Fruit fly (Drosophila melanogaster): ENCODE results near the gene CG4822.

CG4822 gene

dm6 chr2L:87255-87723 is 34.3 kb downstream of the CG4822 start, which contains the start of gene net (continued):
- TF ChIP-seq CG10209 (GFP tag; optimal IDR thresholded peaks at IDR 0.05) (peak; percentile 60), CG32772 (GFP tag; IDR thresholded peaks at IDR 0.05) (no peak), sug (tag; optimal IDR thresholded peaks at IDR 0.05) (peak; percentile 89), CG8281 (tag; optimal IDR thresholded peaks at IDR 0.05) (peak; percentile 58), dysf (GFP tag; IDR thresholded peaks at IDR 0.05) (peak; percentile 61; the same call in 2 of the 3 replicates), gce (GFP tag; IDR thresholded peaks at IDR 0.05) (no peak), CG11085 (GFP tag; IDR thresholded peaks at IDR 0.05) (no peak), jigr1 (GFP tag; IDR thresholded peaks at IDR 0.05) (no peak), luna (GFP tag; optimal IDR thresholded peaks at IDR 0.05) (no peak), Deaf1 (tag; optimal IDR thresholded peaks at IDR 0.05) (peak; percentile 60), CG33557 (GFP tag; optimal IDR thresholded peaks at IDR 0.05) (peak; percentile 73), Hr39 (optimal IDR thresholded peaks at IDR 0.05) (no peak), stc (GFP tag; IDR thresholded peaks at IDR 0.05) (no peak), aop (GFP tag; IDR thresholded peaks at IDR 0.05) (no peak), CG7928 (GFP tag; optimal IDR thresholded peaks at IDR 0.05) (no peak), scrt (GFP tag; optimal IDR thresholded peaks at IDR 0.05) (peak; percentile 79), seq (GFP tag; IDR thresholded peaks at IDR 0.05) (no peak), PHDP (tag; optimal IDR thresholded peaks at IDR 0.05) (peak; percentile 77), hkb (optimal IDR thresholded peaks at IDR 0.05) (no peak), hkb (GFP tag; IDR thresholded peaks at IDR 0.05) (0 out of 2 replicates have a peak, but pooled peaks have one; percentile 39), ac (GFP tag; optimal IDR thresholded peaks at IDR 0.05) (no peak), CG9437 (GFP tag; optimal IDR thresholded peaks at IDR 0.05) (peak; percentile 62), CG12744 (GFP tag; optimal IDR thresholded peaks at IDR 0.05) (no peak), CG18599 (GFP tag; optimal IDR thresholded peaks at IDR 0.05) (peak; percentile 89), ATbp (GFP tag; optimal IDR thresholded peaks at IDR 0.05) (peak; percentile 39), H2.0 (GFP tag; IDR thresholded peaks at IDR 0.05) (no peak), ind (GFP tag; optimal IDR thresholded peaks at IDR 0.05) (peak; percentile 51), CG10565 (GFP tag; optimal IDR thresholded peaks at IDR 0.05) (no peak), inv (GFP tag; IDR thresholded peaks at IDR 0.05; ENCODE audit: partially characterized antibody) (no peak), CG30403 (GFP tag; optimal IDR thresholded peaks at IDR 0.05) (peak; percentile 73), lov (optimal IDR thresholded peaks at IDR 0.05) (no peak), lov (GFP tag; IDR thresholded peaks at IDR 0.05) (0 out of 3 replicates have a peak, but pooled peaks have one; percentile 61), CG8478 (optimal IDR thresholded peaks at IDR 0.05) (no peak), ash1 (GFP tag; optimal IDR thresholded peaks at IDR 0.05) (no peak), CG4617 (GFP tag; optimal IDR thresholded peaks at IDR 0.05; ENCODE audit: borderline replicate concordance) (no peak), Dad (GFP tag; optimal IDR thresholded peaks at IDR 0.05) (no peak), crol (GFP tag; IDR thresholded peaks at IDR 0.05) (no peak), C15 (GFP tag; IDR thresholded peaks at IDR 0.05) (no peak), NK7.1 (GFP tag; optimal IDR thresholded peaks at IDR 0.05) (no peak), shn (GFP tag; optimal IDR thresholded peaks at IDR 0.05) (no peak), CG17361 (GFP tag; IDR thresholded peaks at IDR 0.05) (peak; percentile 77), Myb (GFP tag; optimal IDR thresholded peaks at IDR 0.05) (no peak), HmgZ (tag; optimal IDR thresholded peaks at IDR 0.05) (peak; percentile 79), CG3847 (GFP tag; IDR thresholded peaks at IDR 0.05) (no peak; the same call in 1 of the 2 replicates), Oaz (GFP tag; IDR thresholded peaks at IDR 0.05) (no peak), Aef1 (GFP tag; IDR thresholded peaks at IDR 0.05) (no peak), ERR (GFP tag; optimal IDR thresholded peaks at IDR 0.05) (no peak), CG8359 (GFP tag; optimal IDR thresholded peaks at IDR 0.05; ENCODE audit: borderline replicate concordance) (no peak), corto (GFP tag; optimal IDR thresholded peaks at IDR 0.05) (peak; percentile 72), Atf3 (GFP tag; optimal IDR thresholded peaks at IDR 0.05) (no peak), cas (GFP tag; IDR thresholded peaks at IDR 0.05) (no peak), slp2 (GFP tag; optimal IDR thresholded peaks at IDR 0.05) (no peak), Elba2 (GFP tag; optimal IDR thresholded peaks at IDR 0.05) (no peak)

Data from whole organism, embryonic.